Worm (Caenorhabditis elegans): ENCODE data around the gene C16B8.2.
A peak's percentile ranks its signal among the peaks of the same experiment; 100 is the strongest.

The C16B8.2 gene

DNA sequence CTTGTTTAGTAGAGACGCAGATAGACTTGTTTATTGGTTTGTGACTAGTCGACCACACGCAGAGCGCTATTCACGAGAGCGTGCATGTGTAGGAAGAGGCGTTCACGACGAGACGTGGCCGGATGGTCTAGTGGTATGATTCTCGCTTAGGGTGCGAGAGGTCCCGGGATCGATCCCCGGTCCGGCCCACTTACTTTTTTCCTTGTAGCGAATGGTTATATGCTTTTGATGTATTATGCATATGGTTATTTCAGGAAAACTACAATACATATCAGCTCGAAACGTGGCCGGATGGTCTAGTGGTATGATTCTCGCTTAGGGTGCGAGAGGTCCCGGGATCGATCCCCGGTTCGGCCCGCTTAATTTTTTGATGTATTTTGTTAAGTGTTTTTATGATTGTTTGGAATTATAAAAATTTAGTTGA, 3.8 kb upstream of the C16B8.2 start (continued):
- TF ChIP-seq F52B5.7 (tag; optimal IDR thresholded peaks at IDR 0.05) (peak; percentile 83), ceh-40 (GFP tag; IDR thresholded peaks at IDR 0.05) (peak; percentile 82; the same call in 1 of the 2 replicates), C06A6.2 (GFP tag; conservative IDR thresholded peaks at IDR 0.05) (no peak), aptf-3 (GFP tag; IDR thresholded peaks at IDR 0.05) (peak; percentile 53; the same call in 1 of the 2 replicates), hmg-20 (GFP tag; IDR thresholded peaks at IDR 0.05) (0 out of 2 replicates have a peak, but pooled peaks have one; percentile 5), tlf-1 (GFP tag; optimal IDR thresholded peaks at IDR 0.05) (peak; percentile 33), lin-40 (tag; optimal IDR thresholded peaks at IDR 0.05) (peak; percentile 86), Y95B8A.8 (GFP tag; IDR thresholded peaks at IDR 0.05) (peak; percentile 76; the same call in 1 of the 2 replicates), lin-26 (GFP tag; IDR thresholded peaks at IDR 0.05) (peak; percentile 88), fkh-3 (tag; optimal IDR thresholded peaks at IDR 0.05) (no peak), F39B2.1 (GFP tag; IDR thresholded peaks at IDR 0.05) (no peak), lir-1 (GFP tag; conservative IDR thresholded peaks at IDR 0.05) (peak; percentile 86), gei-17 (GFP tag; optimal IDR thresholded peaks at IDR 0.05) (peak; percentile 61), bed-1 (GFP tag; IDR thresholded peaks at IDR 0.05) (no peak), ztf-18 (tag; optimal IDR thresholded peaks at IDR 0.05) (peak; percentile 57), K12H6.12 (tag; optimal IDR thresholded peaks at IDR 0.05) (peak; percentile 43), hmg-1.2 (GFP tag; IDR thresholded peaks at IDR 0.05) (peak; percentile 86), efl-1 (GFP tag; optimal IDR thresholded peaks at IDR 0.05) (no peak), T26A5.8 (tag; optimal IDR thresholded peaks at IDR 0.05) (peak; percentile 8), dpff-1 (tag; optimal IDR thresholded peaks at IDR 0.05) (no peak), madf-10 (tag; optimal IDR thresholded peaks at IDR 0.05) (peak; percentile 73), lsl-1 (GFP tag; optimal IDR thresholded peaks at IDR 0.05) (peak; percentile 36), dpl-1 (GFP tag; optimal IDR thresholded peaks at IDR 0.05) (no peak), rec-8 (tag; optimal IDR thresholded peaks at IDR 0.05) (peak; percentile 12 to 78), attf-5 (GFP tag; optimal IDR thresholded peaks at IDR 0.05) (peak; percentile 70), attf-3 (GFP tag; conservative IDR thresholded peaks at IDR 0.05) (peak; percentile 66), snpc-4 (GFP tag; optimal IDR thresholded peaks at IDR 0.05) (peak; percentile 61), snpc-4 (tag; optimal IDR thresholded peaks at IDR 0.05) (peak; percentile 6 to 76 (median 54)), F23B12.7 (tag; optimal IDR thresholded peaks at IDR 0.05; ENCODE audit: insufficient read depth) (peak; percentile 20), egl-44 (GFP tag; IDR thresholded peaks at IDR 0.05) (peak; percentile 72; the same call in 1 of the 2 replicates), him-1 (tag; optimal IDR thresholded peaks at IDR 0.05) (peak; percentile 95), sea-2 (GFP tag; IDR thresholded peaks at IDR 0.05) (no peak), bed-2 (GFP tag; IDR thresholded peaks at IDR 0.05) (0 out of 2 replicates have a peak, but pooled peaks have one; percentile 60), aptf-2 (GFP tag; conservative IDR thresholded peaks at IDR 0.05) (peak; percentile 70; the same call in 1 of the 2 replicates), die-1 (tag; optimal IDR thresholded peaks at IDR 0.05) (peak; percentile 91), ets-4 (GFP tag; optimal IDR thresholded peaks at IDR 0.05) (peak; percentile 14), tbx-9 (tag; optimal IDR thresholded peaks at IDR 0.05; ENCODE audit: borderline replicate concordance) (peak; percentile 60), akir-1 (GFP tag; optimal IDR thresholded peaks at IDR 0.05) (no peak), lsy-27 (tag; optimal IDR thresholded peaks at IDR 0.05; ENCODE audit: borderline replicate concordance, insufficient read depth) (peak; percentile 38), ztf-25 (GFP tag; IDR thresholded peaks at IDR 0.05) (peak; percentile 89), D2030.7 (GFP tag; IDR thresholded peaks at IDR 0.05) (peak; percentile 98), Y79H2A.3 (GFP tag; conservative IDR thresholded peaks at IDR 0.05) (0 out of 2 replicates have a peak, but pooled peaks have one; percentile 23), egrh-3 (GFP tag; IDR thresholded peaks at IDR 0.05) (peak; percentile 36), Y56A3A.18 (GFP tag; IDR thresholded peaks at IDR 0.05) (peak; percentile 88), snpc-1.3 (tag; optimal IDR thresholded peaks at IDR 0.05; ENCODE audit: insufficient read depth) (peak; percentile 51), ceh-91 (GFP tag; IDR thresholded peaks at IDR 0.05) (peak; percentile 55), B0035.1 (tag; optimal IDR thresholded peaks at IDR 0.05) (peak; percentile 61), tbp1 (GFP tag; optimal IDR thresholded peaks at IDR 0.05) (peak; percentile 93)

Measured in whole organism, young adult.